Worm (Caenorhabditis elegans): ENCODE results near the gene C17F4.8.

Gene C17F4.8

ce11 chrII:3270598-3270997 lies 36.0 kb upstream of the C17F4.8 start:
- TF ChIP-seq C34F6.9 (tag; optimal IDR thresholded peaks at IDR 0.05) (peak; percentile 66), ceh-16 (tag; optimal IDR thresholded peaks at IDR 0.05) (no peak), lsy-2 (tag; optimal IDR thresholded peaks at IDR 0.05) (peak in 1 of 2 experiments; percentile 38), unc-62 (GFP tag; optimal IDR thresholded peaks at IDR 0.05) (no peak), unc-55 (GFP tag; optimal IDR thresholded peaks at IDR 0.05) (peak; percentile 66), nhr-21 (tag; optimal IDR thresholded peaks at IDR 0.05) (no peak), sma-9 (GFP tag; optimal IDR thresholded peaks at IDR 0.05) (no peak), sma-9 (tag; optimal IDR thresholded peaks at IDR 0.05) (no peak), nhr-23 (tag; optimal IDR thresholded peaks at IDR 0.05) (no peak), ztf-11 (tag; optimal IDR thresholded peaks at IDR 0.05) (no peak)

- peak; percentile 12 for TF ChIP-seq crh-2 (tag; optimal IDR thresholded peaks at IDR 0.05)
- no peak for TF ChIP-seq fos-1 (tag; optimal IDR thresholded peaks at IDR 0.05)
These were observed 33.2 kb upstream of the C17F4.8 start for ce11 chrII:3267815-3268214.

- no peak for TF ChIP-seq lin-11 (tag; optimal IDR thresholded peaks at IDR 0.05)
- no peak for TF ChIP-seq ceh-16 (tag; optimal IDR thresholded peaks at IDR 0.05)
- TF ChIP-seq ztf-11 (tag; optimal IDR thresholded peaks at IDR 0.05) = no peak
- no peak for TF ChIP-seq nhr-10 (tag; optimal IDR thresholded peaks at IDR 0.05)
- TF ChIP-seq nhr-12 (tag; optimal IDR thresholded peaks at IDR 0.05) = no peak
- TF ChIP-seq peb-1 (tag; optimal IDR thresholded peaks at IDR 0.05) = no peak
- no peak for TF ChIP-seq nhr-23 (tag; optimal IDR thresholded peaks at IDR 0.05)
- TF ChIP-seq lin-13 (GFP tag; optimal IDR thresholded peaks at IDR 0.05) = no peak
- TF ChIP-seq ztf-4 (tag; optimal IDR thresholded peaks at IDR 0.05) = no peak
- no peak for TF ChIP-seq nhr-6 (tag; optimal IDR thresholded peaks at IDR 0.05)
- no peak for TF ChIP-seq snpc-4 (tag; optimal IDR thresholded peaks at IDR 0.05)
- TF ChIP-seq nhr-25 (tag; optimal IDR thresholded peaks at IDR 0.05) = no peak
- TF ChIP-seq elt-1 (tag; optimal IDR thresholded peaks at IDR 0.05) = no peak
- no peak for TF ChIP-seq mdl-1 (tag; optimal IDR thresholded peaks at IDR 0.05)
- no peak for TF ChIP-seq nhr-21 (tag; optimal IDR thresholded peaks at IDR 0.05)
- TF ChIP-seq C34F6.9 (tag; optimal IDR thresholded peaks at IDR 0.05) = no peak
These were observed 32.7 kb upstream of the C17F4.8 start, which contains the start of gene F02E11.7 for ce11 chrII:3267365-3267764. F02E11.7 (plus strand) TSS chrII:3267665.

ce11 chrII:3264704-3265103 lies 30.1 kb upstream of the C17F4.8 start:
- TF ChIP-seq lin-39 (tag; optimal IDR thresholded peaks at IDR 0.05) = no peak
- no peak for TF ChIP-seq nhr-10 (tag; optimal IDR thresholded peaks at IDR 0.05)

ce11 chrII:3262504-3262903 lies 27.9 kb upstream of the C17F4.8 start, which contains the start of gene F02E11.2:
F02E11.2 (plus strand) TSS chrII:3262804.
- no peak for TF ChIP-seq lin-13 (GFP tag; optimal IDR thresholded peaks at IDR 0.05)

- TF ChIP-seq Y55F3AM.14 (GFP tag; optimal IDR thresholded peaks at IDR 0.05) = no peak
- TF ChIP-seq sem-4 (tag; optimal IDR thresholded peaks at IDR 0.05) = no peak
- TF ChIP-seq fos-1 (tag; optimal IDR thresholded peaks at IDR 0.05) = no peak
- no peak for TF ChIP-seq aly-2 (tag; optimal IDR thresholded peaks at IDR 0.05)
- TF ChIP-seq R02D3.7 (tag; optimal IDR thresholded peaks at IDR 0.05) = no peak
- TF ChIP-seq ama-1 (optimal IDR thresholded peaks at IDR 0.05) = no peak
- TF ChIP-seq ceh-82 (tag; optimal IDR thresholded peaks at IDR 0.05) = no peak
- no peak for TF ChIP-seq blmp-1 (tag; optimal IDR thresholded peaks at IDR 0.05; ENCODE audit: insufficient read depth)
- TF ChIP-seq crh-2 (tag; optimal IDR thresholded peaks at IDR 0.05) = no peak
- no peak for TF ChIP-seq nhr-21 (tag; optimal IDR thresholded peaks at IDR 0.05)
- no peak for TF ChIP-seq nhr-11 (tag; optimal IDR thresholded peaks at IDR 0.05)
- TF ChIP-seq F13H6.1 (tag; optimal IDR thresholded peaks at IDR 0.05) = no peak
These were observed 24.6 kb upstream of the C17F4.8 start, which contains the start of gene gcy-19 for ce11 chrII:3259254-3259653. gcy-19 (minus strand) TSS chrII:3259354.
